Fruit fly (Drosophila melanogaster) whole organism: Measurements from ENCODE around the gene IKKepsilon.

Experiments
- EcR ChIP-seq, 2 experiments: fragments of >200 bp; optimal IDR thresholded peaks; 2 replicates each; lab custom pipeline; 2017; ENCODE audit warnings: missing biosample characterization in 2 of 2, missing genetic modification characterization in 2 of 2, missing genetic modification reagents in 2 of 2
- psq ChIP-seq: fragments of >200 bp; optimal IDR thresholded peaks from 2 replicates; lab custom pipeline; 2017

dm6 chr2L:20639821-20640220 lies 36.0 kb upstream of the IKKepsilon start, which contains the start of gene CG31680:
- no peak for TF ChIP-seq psq
- no peak for TF ChIP-seq EcR (GFP tag; optimal IDR thresholded peaks at IDR 0.05; lab: Kevin White, UChicago)
